Worm (Caenorhabditis elegans) whole organism, mixed stage, embryonic: ENCODE measurements around the gene ints-13.
A peak's percentile ranks its signal among the peaks of the same experiment; 100 is the strongest.

Experiments
- blmp-1 ChIP-seq: fragments of 150-350 bp; optimal IDR thresholded peaks from 2 replicates; lab custom pipeline; 2014; ENCODE audit warnings: missing biosample characterization, missing genetic modification characterization
- ceh-83 ChIP-seq: fragments of 200-800 bp; sonication (Bioruptor generic); optimal IDR thresholded peaks from 2 replicates; lab custom pipeline; 2018; ENCODE audit warnings: mild to moderate bottlenecking, missing genetic modification characterization, missing compliant biosample characterization
- ces-1 ChIP-seq: fragments of 150-350 bp; optimal IDR thresholded peaks from 2 replicates; lab custom pipeline; 2014; ENCODE audit warnings: missing biosample characterization, missing genetic modification reagents, missing genetic modification characterization
- elt-3 ChIP-seq: fragments of 150-350 bp; optimal IDR thresholded peaks from 2 replicates; lab custom pipeline; 2014; ENCODE audit warnings: missing biosample characterization, missing genetic modification characterization
- hlh-1 ChIP-seq: fragments of 150-350 bp; optimal IDR thresholded peaks from 2 replicates; lab custom pipeline; 2014; ENCODE audit warnings: missing biosample characterization, missing genetic modification reagents, missing genetic modification characterization
- lin-32 ChIP-seq: fragments of 200-800 bp; sonication (Bioruptor generic); optimal IDR thresholded peaks from 2 replicates; lab custom pipeline; 2018; ENCODE audit warnings: mild to moderate bottlenecking, missing genetic modification characterization, missing compliant biosample characterization
- mab-5 ChIP-seq: fragments of 150-350 bp; optimal IDR thresholded peaks from 2 replicates; lab custom pipeline; 2014; ENCODE audit warnings: missing biosample characterization, missing genetic modification characterization
- nhr-237 ChIP-seq: fragments of 150-350 bp; optimal IDR thresholded peaks from 2 replicates; lab custom pipeline; 2014; ENCODE audit warnings: missing biosample characterization, missing genetic modification characterization
- nhr-28 ChIP-seq: fragments of 150-350 bp; optimal IDR thresholded peaks from 2 replicates; lab custom pipeline; 2014; ENCODE audit warnings: missing biosample characterization, missing genetic modification characterization
- pha-4 ChIP-seq: fragments of 150-350 bp; optimal IDR thresholded peaks from 2 replicates; lab custom pipeline; 2018; ENCODE audit warnings: missing biosample characterization, missing genetic modification reagents, missing genetic modification characterization
- tbx-8 ChIP-seq: fragments of 200-800 bp; sonication (Bioruptor generic); optimal IDR thresholded peaks from 2 replicates; lab custom pipeline; 2018; ENCODE audit warnings: mild to moderate bottlenecking, missing genetic modification characterization, moderate library complexity, missing compliant biosample characterization
- unc-39 ChIP-seq: fragments of 150-350 bp; optimal IDR thresholded peaks from 2 replicates; lab custom pipeline; 2014; ENCODE audit warnings: missing biosample characterization, missing genetic modification characterization
- unc-62 ChIP-seq: fragments of 150-350 bp; optimal IDR thresholded peaks from 2 replicates; lab custom pipeline; 2014; ENCODE audit warnings: missing biosample characterization, missing genetic modification reagents, missing genetic modification characterization
- ztf-11 ChIP-seq: fragments of 150-350 bp; optimal IDR thresholded peaks from 2 replicates; lab custom pipeline; 2014; ENCODE audit warnings: missing biosample characterization, missing genetic modification characterization

- TF ChIP-seq nhr-237 (no peak), ztf-11 (no peak), lin-32 (no peak), elt-3 (tag; lab: Kevin White, UChicago) (no peak), ces-1 (GFP tag; lab: Kevin White, UChicago) (peak; percentile 4), blmp-1 (tag; lab: Kevin White, UChicago) (no peak), hlh-1 (tag; lab: Kevin White, UChicago) (no peak), mab-5 (tag; lab: Kevin White, UChicago) (no peak), unc-62 (GFP tag; lab: Kevin White, UChicago) (no peak), tbx-8 (GFP tag; lab: Kevin White, UChicago) (no peak), nhr-28 (tag; lab: Kevin White, UChicago) (no peak), unc-39 (no peak), pha-4 (tag; lab: Kevin White, UChicago) (no peak), ceh-83 (GFP tag; lab: Kevin White, UChicago) (no peak)
These were observed 19.8 kb upstream of the ints-13 start, which contains the start of gene R02D3.8 for ce11 chrIV:257095-257494.
